Worm (Caenorhabditis elegans) whole organism, L1 larva: ENCODE measurements around the gene flh-3.

Experiments
- C04F5.9 ChIP-seq: sonication (generic microtip); optimal IDR thresholded peaks from 2 replicates; lab custom pipeline; 2016; ENCODE audit warnings: missing genetic modification characterization, missing compliant biosample characterization
- Y116A8C.19 ChIP-seq: sonication (generic microtip); optimal IDR thresholded peaks from 2 replicates; lab custom pipeline; 2016; ENCODE audit warnings: missing compliant biosample characterization, missing genetic modification characterization, borderline replicate concordance
- alr-1 ChIP-seq: fragments of 200-800 bp; sonication (Bioruptor generic); optimal IDR thresholded peaks from 2 replicates; lab custom pipeline; 2018; ENCODE audit warnings: borderline replicate concordance, mild to moderate bottlenecking, missing genetic modification characterization, missing compliant biosample characterization
- aly-2 ChIP-seq: fragments of 150-350 bp; optimal IDR thresholded peaks from 2 replicates; lab custom pipeline; 2014; ENCODE audit warnings: missing biosample characterization, missing genetic modification characterization
- ama-1 ChIP-seq: fragments of 150-350 bp; optimal IDR thresholded peaks from 2 replicates; lab custom pipeline; 2014
- blmp-1 ChIP-seq: fragments of 150-350 bp; optimal IDR thresholded peaks from 2 replicates; lab custom pipeline; 2014; ENCODE audit warnings: missing biosample characterization, missing genetic modification characterization
- ceh-90 ChIP-seq: sonication (generic microtip); optimal IDR thresholded peaks from 2 replicates; lab custom pipeline; 2016; ENCODE audit warnings: missing genetic modification characterization, missing compliant biosample characterization
- efl-1 ChIP-seq, 4 experiments: fragments of 150-350 bp; optimal IDR thresholded peaks in 3 of 4; peaks in 1 of 4; 1 replicate in 1 of 4; 2 replicates in 3 of 4; lab custom pipeline; 2014; ENCODE audit warnings: missing biosample characterization in 2 of 4, missing genetic modification characterization in 2 of 4, missing genetic modification reagents in 2 of 4
- efl-3 ChIP-seq: fragments of 200-800 bp; sonication (Bioruptor generic); optimal IDR thresholded peaks from 2 replicates; lab custom pipeline; 2018; ENCODE audit warnings: mild to moderate bottlenecking, missing genetic modification characterization, missing compliant biosample characterization
- egl-27 ChIP-seq, 2 experiments: fragments of 150-350 bp in 1 of 2; sonication (generic microtip); optimal IDR thresholded peaks; 3 replicates each; lab custom pipeline; 2017 to 2018; ENCODE audit warnings: missing biosample characterization in 2 of 2, missing genetic modification characterization in 2 of 2, missing genetic modification reagents in 2 of 2
- fkh-10 ChIP-seq: sonication (generic microtip); optimal IDR thresholded peaks from 2 replicates; lab custom pipeline; 2017; ENCODE audit warnings: missing biosample characterization, missing genetic modification reagents, missing genetic modification characterization
- fos-1 ChIP-seq: fragments of 150-350 bp; optimal IDR thresholded peaks from 2 replicates; lab custom pipeline; 2014; ENCODE audit warnings: missing biosample characterization, missing genetic modification characterization
- grh-1 ChIP-seq: fragments of 200-800 bp; sonication (Bioruptor generic); IDR thresholded peaks from 2 replicates; pipeline ENCODE4 v1.3.6; 2022; ENCODE audit warnings: missing genetic modification reagents, missing genetic modification characterization, missing compliant biosample characterization
- hlh-17 ChIP-seq: fragments of 200-800 bp; sonication (Bioruptor generic); optimal IDR thresholded peaks from 2 replicates; lab custom pipeline; 2018; ENCODE audit warnings: missing genetic modification characterization, mild to moderate bottlenecking, missing compliant biosample characterization, moderate library complexity, borderline replicate concordance
- hpl-2 ChIP-seq: fragments of 150-350 bp; optimal IDR thresholded peaks from 2 replicates; lab custom pipeline; 2014; ENCODE audit warnings: missing biosample characterization, missing genetic modification reagents, missing genetic modification characterization
- irx-1 ChIP-seq: sonication (generic microtip); optimal IDR thresholded peaks from 2 replicates; lab custom pipeline; 2016; ENCODE audit warnings: missing genetic modification characterization, missing compliant biosample characterization
- isw-1 ChIP-seq: fragments of 200-800 bp; sonication (Bioruptor generic); IDR thresholded peaks from 2 replicates; pipeline ENCODE4 v1.3.6; 2022; ENCODE audit warnings: missing genetic modification characterization, missing compliant biosample characterization
- jun-1 ChIP-seq: fragments of 150-350 bp; optimal IDR thresholded peaks from 2 replicates; lab custom pipeline; 2014; ENCODE audit warnings: missing biosample characterization, missing genetic modification reagents, missing genetic modification characterization
- lir-3 ChIP-seq: sonication (generic microtip); optimal IDR thresholded peaks from 2 replicates; lab custom pipeline; 2016; ENCODE audit warnings: mild to moderate bottlenecking, missing genetic modification characterization, moderate library complexity, missing compliant biosample characterization; ENCODE audit not compliant: poor library complexity
- mef-2 ChIP-seq: fragments of 150-350 bp; optimal IDR thresholded peaks from 2 replicates; lab custom pipeline; 2014; ENCODE audit warnings: missing biosample characterization, missing genetic modification characterization
- nhr-11 ChIP-seq: fragments of 150-350 bp; optimal IDR thresholded peaks from 2 replicates; lab custom pipeline; 2014; ENCODE audit warnings: missing biosample characterization, missing genetic modification characterization
- nhr-20 ChIP-seq: sonication (generic microtip); optimal IDR thresholded peaks from 2 replicates; lab custom pipeline; 2016; ENCODE audit warnings: mild to moderate bottlenecking, missing genetic modification characterization, missing compliant biosample characterization
- nhr-28 ChIP-seq: fragments of 150-350 bp; optimal IDR thresholded peaks from 2 replicates; lab custom pipeline; 2014; ENCODE audit warnings: missing biosample characterization, missing genetic modification characterization
- nhr-47 ChIP-seq: sonication (generic microtip); optimal IDR thresholded peaks from 2 replicates; lab custom pipeline; 2016; ENCODE audit warnings: mild to moderate bottlenecking, missing genetic modification characterization, moderate library complexity, missing compliant biosample characterization
- nhr-71 ChIP-seq: sonication (generic microtip); optimal IDR thresholded peaks from 2 replicates; lab custom pipeline; 2016; ENCODE audit warnings: mild to moderate bottlenecking, missing genetic modification characterization, moderate library complexity, missing compliant biosample characterization
- nhr-76 ChIP-seq: sonication (generic microtip); optimal IDR thresholded peaks from 2 replicates; lab custom pipeline; 2017; ENCODE audit warnings: missing biosample characterization, missing genetic modification characterization
- nhr-77 ChIP-seq: fragments of 150-350 bp; optimal IDR thresholded peaks from 2 replicates; lab custom pipeline; 2014; ENCODE audit warnings: missing biosample characterization, missing genetic modification characterization
- skn-1 ChIP-seq: fragments of 150-350 bp; optimal IDR thresholded peaks from 2 replicates; lab custom pipeline; 2014; ENCODE audit warnings: missing biosample characterization, missing genetic modification characterization
- snpc-4 ChIP-seq: fragments of 150-350 bp; optimal IDR thresholded peaks from 2 replicates; lab custom pipeline; 2014; ENCODE audit warnings: missing biosample characterization, missing genetic modification characterization
- sox-4 ChIP-seq: sonication (generic microtip); optimal IDR thresholded peaks from 2 replicates; lab custom pipeline; 2016; ENCODE audit warnings: missing genetic modification characterization, missing compliant biosample characterization
- sptf-1 ChIP-seq: fragments of 150-350 bp; optimal IDR thresholded peaks from 2 replicates; lab custom pipeline; 2014; ENCODE audit warnings: missing biosample characterization, missing genetic modification characterization
- sup-37 ChIP-seq: fragments of 200-800 bp; sonication (Bioruptor generic); optimal IDR thresholded peaks from 2 replicates; lab custom pipeline; 2018; ENCODE audit warnings: mild to moderate bottlenecking, missing genetic modification characterization, missing compliant biosample characterization
- xbp-1 ChIP-seq: sonication (generic microtip); optimal IDR thresholded peaks from 2 replicates; lab custom pipeline; 2016; ENCODE audit warnings: missing genetic modification characterization, missing compliant biosample characterization
- zag-1 ChIP-seq: fragments of 150-350 bp; optimal IDR thresholded peaks from 2 replicates; lab custom pipeline; 2014; ENCODE audit warnings: missing biosample characterization, missing genetic modification characterization
- ztf-4 ChIP-seq: fragments of 150-350 bp; optimal IDR thresholded peaks from 2 replicates; lab custom pipeline; 2014; ENCODE audit warnings: missing biosample characterization, missing genetic modification characterization

The flh-3 gene

DNA sequence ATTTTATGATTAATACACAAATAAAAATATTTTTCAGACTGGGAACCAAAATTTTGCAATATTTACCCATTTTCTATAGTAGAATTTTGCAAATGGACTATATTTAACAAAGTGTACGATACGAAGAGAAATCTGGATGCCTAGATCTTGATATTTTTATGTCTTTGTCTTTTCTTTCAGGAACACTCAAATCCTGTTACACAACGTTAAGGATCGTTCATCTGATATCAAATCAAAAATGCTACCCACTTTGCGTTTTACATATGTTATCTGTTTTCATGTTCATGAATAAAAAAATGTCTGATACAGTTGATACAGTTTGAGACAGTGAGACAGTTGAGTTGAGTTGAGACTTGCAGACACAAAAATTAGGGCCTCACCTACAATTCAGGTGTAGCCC is 26.4 kb downstream of the flh-3 start, which contains the start of gene F49C12.1:
F49C12.1 (minus strand) TSS at position 70 of the 400 bp plus-strand sequence.
- TF ChIP-seq zag-1 (no peak), hpl-2 (GFP tag; lab: Kevin White, UChicago) (no peak), jun-1 (no peak), ama-1 (lab: Kevin White, UChicago) (no peak), nhr-11 (no peak), irx-1 (tag; lab: Kevin White, UChicago) (no peak), efl-3 (GFP tag; lab: Kevin White, UChicago) (no peak), sox-4 (tag; lab: Kevin White, UChicago) (no peak)

DNA sequence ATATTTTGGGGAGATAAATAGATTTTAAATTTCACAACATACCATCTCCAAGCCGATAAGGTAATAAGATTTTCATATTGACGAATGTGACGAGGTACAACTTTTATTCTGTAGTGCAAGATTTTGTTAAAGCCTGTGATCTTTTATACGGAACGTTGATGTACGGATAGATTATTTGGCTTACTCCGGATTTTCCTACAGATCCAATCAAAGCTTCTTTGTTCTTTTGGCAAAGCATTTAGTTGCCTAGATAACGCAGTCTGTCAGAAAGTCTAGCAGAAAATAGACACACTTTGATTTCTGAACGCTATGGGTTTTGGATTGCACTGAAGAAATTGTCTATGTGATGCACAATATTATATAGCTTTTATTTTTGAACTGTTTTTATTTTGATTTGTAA is 29.2 kb downstream of the flh-3 start, which contains the start of gene F49C12.2:
F49C12.2 (minus strand) TSS at position 101 of the 400 bp plus-strand sequence.
- TF ChIP-seq nhr-20 (tag; lab: Kevin White, UChicago) (no peak), isw-1 (GFP tag; lab: Robert Waterston, UW) (no peak), C04F5.9 (no peak), blmp-1 (tag; lab: Kevin White, UChicago) (no peak), nhr-71 (tag; lab: Kevin White, UChicago) (no peak), sox-4 (tag; lab: Kevin White, UChicago) (no peak), nhr-28 (tag; lab: Kevin White, UChicago) (no peak), irx-1 (tag; lab: Kevin White, UChicago) (no peak), grh-1 (GFP tag; lab: Robert Waterston, UW) (no peak)
- TF ChIP-seq, all 84 proteins: peak for 0

DNA sequence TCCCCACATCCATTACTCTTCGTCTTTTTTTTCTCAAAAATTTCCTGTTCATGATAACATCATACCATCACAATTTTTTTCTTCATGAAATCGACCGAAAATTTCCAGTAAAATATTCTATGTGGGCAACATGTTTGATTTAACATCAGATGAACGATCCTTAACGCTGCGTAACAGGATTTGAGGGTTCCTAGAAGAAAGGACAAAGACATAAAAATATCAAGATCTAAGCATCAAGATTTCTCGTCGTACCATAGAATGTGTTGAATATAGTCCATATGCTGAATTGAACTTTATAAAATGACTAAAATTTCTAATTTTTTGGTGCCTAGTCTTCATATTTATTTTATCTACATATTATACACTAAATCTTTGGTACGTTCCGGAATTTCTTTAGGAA is 30.2 kb downstream of the flh-3 start, which contains the start of gene F49C12.3:
F49C12.3 (plus strand) TSS at position 301 of the 400 bp plus-strand sequence.
- TF ChIP-seq fkh-10 (GFP tag; lab: Kevin White, UChicago) (no peak), ceh-90 (tag; lab: Kevin White, UChicago) (no peak), sup-37 (GFP tag; lab: Kevin White, UChicago) (no peak), efl-1 (optimal IDR thresholded peaks at IDR 0.05; lab: Kevin White, UChicago) (no peak), efl-1 (GFP tag; optimal IDR thresholded peaks at IDR 0.05 in 1 of 2; lab: Kevin White, UChicago) (no peak), mef-2 (tag; lab: Kevin White, UChicago) (no peak), jun-1 (no peak)

DNA sequence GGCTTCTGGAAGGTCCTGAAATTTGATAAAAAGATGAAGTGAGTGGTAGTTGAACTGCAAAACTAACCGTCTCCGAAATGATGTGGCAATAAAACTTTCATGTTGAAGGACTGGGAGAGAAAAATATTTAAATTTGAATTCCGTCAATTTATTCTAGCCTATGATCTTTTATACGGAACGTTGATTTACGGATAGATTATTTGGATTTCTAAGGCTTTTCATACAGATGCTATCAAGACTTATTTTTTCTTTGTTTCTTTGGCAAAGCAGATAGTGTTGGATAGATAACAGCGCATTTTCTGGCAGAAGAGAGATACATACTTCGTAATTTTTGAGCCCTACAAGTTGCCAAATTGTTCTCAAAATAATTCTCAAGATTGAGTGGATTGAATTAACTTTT is 34.1 kb downstream of the flh-3 start, which contains the start of gene F49C12.4:
F49C12.4 (minus strand) TSS at position 101 of the 400 bp plus-strand sequence.
- TF ChIP-seq nhr-76 (tag; lab: Kevin White, UChicago), result no peak
- no peak for TF ChIP-seq efl-3 (GFP tag; lab: Kevin White, UChicago)
- no peak for TF ChIP-seq nhr-47
- no peak for TF ChIP-seq ztf-4
- TF ChIP-seq sup-37 (GFP tag; lab: Kevin White, UChicago), result no peak
- no peak for TF ChIP-seq snpc-4 (tag; lab: Kevin White, UChicago)
- no peak for TF ChIP-seq nhr-71 (tag; lab: Kevin White, UChicago)
- no peak for TF ChIP-seq egl-27 (tag; optimal IDR thresholded peaks at IDR 0.05; lab: Kevin White, UChicago)

DNA sequence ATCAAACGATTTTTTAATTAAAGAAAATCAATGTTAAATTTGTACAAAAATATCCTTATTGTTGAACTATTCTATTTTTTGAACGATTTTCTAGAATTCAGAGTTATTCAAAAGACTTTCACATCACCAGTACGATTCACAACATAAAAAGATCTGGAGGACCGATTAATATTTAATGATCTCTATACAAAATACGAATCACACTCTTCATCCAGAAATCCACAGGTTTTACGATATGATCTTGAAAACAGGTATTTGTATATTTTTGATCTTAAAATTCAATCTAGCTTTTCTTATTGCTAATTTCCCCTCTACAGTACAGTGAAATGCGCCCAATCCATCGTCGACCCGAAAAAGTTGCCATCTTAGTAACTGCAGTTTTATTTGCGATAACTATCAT is 34.7 kb downstream of the flh-3 start, which contains the start of gene F49C12.5:
F49C12.5 (plus strand) TSS at position 301 of the 400 bp plus-strand sequence.
- TF ChIP-seq aly-2 (tag; lab: Kevin White, UChicago), result no peak
- TF ChIP-seq skn-1, result no peak
- no peak for TF ChIP-seq xbp-1 (tag; lab: Kevin White, UChicago)
- no peak for TF ChIP-seq lir-3 (tag; lab: Kevin White, UChicago)
- TF ChIP-seq fos-1 (tag; lab: Kevin White, UChicago), result no peak
- TF ChIP-seq C04F5.9, result no peak
- TF ChIP-seq efl-3 (GFP tag; lab: Kevin White, UChicago), result no peak
- no peak for TF ChIP-seq hlh-17 (GFP tag; lab: Kevin White, UChicago)
- no peak for TF ChIP-seq ztf-4
- TF ChIP-seq grh-1 (GFP tag; lab: Robert Waterston, UW), result no peak
- no peak for TF ChIP-seq Y116A8C.19 (tag; lab: Kevin White, UChicago)
- TF ChIP-seq nhr-77 (tag; lab: Kevin White, UChicago), result no peak
- TF ChIP-seq sptf-1 (tag; lab: Kevin White, UChicago), result no peak
- TF ChIP-seq alr-1 (tag; lab: Kevin White, UChicago), result no peak
